Fruit fly (Drosophila melanogaster) whole organism, embryonic: ENCODE results near the gene HIP-R.

ENCODE experiments used
- ATbp ChIP-seq: fragments of 200-800 bp; sonication (Bioruptor generic); optimal IDR thresholded peaks from 2 replicates; lab custom pipeline; 2017; ENCODE audit warnings: missing biosample characterization, mild to moderate bottlenecking, missing genetic modification characterization, missing genetic modification reagents
- B-H1 ChIP-seq: fragments of 200-800 bp; sonication (Bioruptor generic); IDR thresholded peaks from 3 replicates; pipeline ENCODE4 v1.3.6; 2022; ENCODE audit warnings: missing biosample characterization, missing genetic modification characterization
- Bgb ChIP-seq: fragments of 200-800 bp; sonication (Bioruptor generic); IDR thresholded peaks from 2 replicates; pipeline ENCODE4 v1.3.6; 2022; ENCODE audit warnings: missing biosample characterization, missing genetic modification characterization; ENCODE audit not compliant: partially characterized antibody
- CG10462 ChIP-seq: fragments of 200-800 bp; sonication (Bioruptor generic); optimal IDR thresholded peaks from 2 replicates; lab custom pipeline; 2016; ENCODE audit warnings: missing biosample characterization, missing genetic modification characterization
- CG12744 ChIP-seq: fragments of 200-800 bp; sonication (Bioruptor generic); optimal IDR thresholded peaks from 2 replicates; lab custom pipeline; 2016; ENCODE audit warnings: missing biosample characterization, missing genetic modification characterization
- CG13424 ChIP-seq: fragments of 200-800 bp; sonication (Bioruptor generic); optimal IDR thresholded peaks from 2 replicates; lab custom pipeline; 2019; ENCODE audit warnings: missing biosample characterization, mild to moderate bottlenecking, missing genetic modification characterization, moderate library complexity
- CG15601 ChIP-seq: fragments of 200-800 bp; sonication (Bioruptor generic); optimal IDR thresholded peaks from 3 replicates; lab custom pipeline; 2019; ENCODE audit warnings: missing biosample characterization, mild to moderate bottlenecking, missing genetic modification characterization, moderate library complexity
- CG16863 ChIP-seq: fragments of 200-800 bp; sonication (Bioruptor generic); optimal IDR thresholded peaks from 3 replicates; lab custom pipeline; 2016; ENCODE audit warnings: missing biosample characterization, missing genetic modification characterization
- CG18011 ChIP-seq: fragments of 200-800 bp; sonication (Bioruptor generic); optimal IDR thresholded peaks from 2 replicates; lab custom pipeline; 2017; ENCODE audit warnings: missing biosample characterization, missing genetic modification characterization, mild to moderate bottlenecking, moderate library complexity, missing genotype
- CG18764 ChIP-seq: fragments of 200-800 bp; sonication (Bioruptor generic); optimal IDR thresholded peaks from 3 replicates; lab custom pipeline; 2016; ENCODE audit warnings: missing biosample characterization, missing genetic modification characterization
- CG30403 ChIP-seq: fragments of 200-800 bp; sonication (Bioruptor generic); optimal IDR thresholded peaks from 3 replicates; lab custom pipeline; 2016; ENCODE audit warnings: missing biosample characterization, missing genetic modification characterization
- CG3281 ChIP-seq: fragments of 200-800 bp; sonication (Bioruptor generic); optimal IDR thresholded peaks from 3 replicates; lab custom pipeline; 2017; ENCODE audit warnings: missing biosample characterization, mild to moderate bottlenecking, missing genetic modification characterization
- CG3726 ChIP-seq: fragments of 200-800 bp; sonication (Bioruptor generic); IDR thresholded peaks from 3 replicates; pipeline ENCODE4, ENCODE4 v1.3.6; 2022; ENCODE audit warnings: missing biosample characterization, missing genetic modification characterization
- CG3995 ChIP-seq: fragments of 200-800 bp; sonication (Bioruptor generic); optimal IDR thresholded peaks from 3 replicates; lab custom pipeline; 2016; ENCODE audit warnings: missing biosample characterization, missing genetic modification characterization
- CG43689 ChIP-seq: fragments of 200-800 bp; sonication (Bioruptor generic); IDR thresholded peaks from 2 replicates; pipeline ENCODE4 v1.3.6; 2022; ENCODE audit warnings: missing biosample characterization, missing genetic modification characterization
- CG4820 ChIP-seq: fragments of 200-800 bp; sonication (Bioruptor generic); optimal IDR thresholded peaks from 3 replicates; lab custom pipeline; 2016; ENCODE audit warnings: missing biosample characterization, missing genetic modification characterization
- CG5245 ChIP-seq: fragments of 200-800 bp; sonication (Bioruptor generic); optimal IDR thresholded peaks from 3 replicates; lab custom pipeline; 2016; ENCODE audit warnings: missing biosample characterization, missing genetic modification characterization
- CG6175 ChIP-seq: fragments of 200-800 bp; sonication (Bioruptor generic); IDR thresholded peaks from 3 replicates; pipeline ENCODE4 v1.3.6; 2022; ENCODE audit warnings: missing biosample characterization, missing genetic modification characterization
- CG6272 ChIP-seq: fragments of 200-800 bp; sonication (Bioruptor generic); IDR thresholded peaks from 2 replicates; pipeline ENCODE4 v1.3.6; 2022; ENCODE audit warnings: missing biosample characterization, missing genetic modification characterization
- CG6683 ChIP-seq: fragments of 200-800 bp; sonication (Bioruptor generic); optimal IDR thresholded peaks from 2 replicates; lab custom pipeline; 2017; ENCODE audit warnings: missing biosample characterization, mild to moderate bottlenecking, missing genetic modification characterization, missing genetic modification reagents
- CG8281 ChIP-seq: fragments of 200-800 bp; sonication (Bioruptor generic); optimal IDR thresholded peaks from 2 replicates; lab custom pipeline; 2018; ENCODE audit warnings: missing biosample characterization, mild to moderate bottlenecking, missing genetic modification characterization, moderate library complexity
- CG8290 ChIP-seq, 3 experiments: fragments of 200-800 bp; sonication (Bioruptor generic); optimal IDR thresholded peaks; 2 replicates each; lab custom pipeline; 2016 to 2019; ENCODE audit warnings: missing biosample characterization in 3 of 3, missing genetic modification characterization in 3 of 3, mild to moderate bottlenecking in 2 of 3, moderate library complexity in 1 of 3
- CG8478 ChIP-seq: fragments of >200 bp; optimal IDR thresholded peaks from 2 replicates; lab custom pipeline; 2018
- CoRest ChIP-seq: fragments of 200-800 bp; sonication (Bioruptor generic); optimal IDR thresholded peaks from 3 replicates; lab custom pipeline; 2018; ENCODE audit warnings: missing biosample characterization, mild to moderate bottlenecking, missing genetic modification characterization, moderate library complexity
- Dp ChIP-seq: fragments of 200-800 bp; sonication (Bioruptor generic); optimal IDR thresholded peaks from 2 replicates; lab custom pipeline; 2018; ENCODE audit warnings: missing biosample characterization, mild to moderate bottlenecking, missing genetic modification characterization, moderate library complexity
- Dref ChIP-seq: fragments of 200-800 bp; sonication (Bioruptor generic); IDR thresholded peaks from 2 replicates; pipeline ENCODE4 v1.3.6; 2022; ENCODE audit warnings: missing biosample characterization, missing genetic modification characterization
- Ets97D ChIP-seq: fragments of 200-800 bp; sonication (Bioruptor generic); optimal IDR thresholded peaks from 3 replicates; lab custom pipeline; 2016; ENCODE audit warnings: missing biosample characterization, missing genetic modification characterization
- Gug ChIP-seq: fragments of 200-800 bp; sonication (Bioruptor generic); IDR thresholded peaks from 4 replicates; pipeline ENCODE4 v1.3.6; 2022; ENCODE audit warnings: missing biosample characterization, missing genetic modification characterization
- HLH54F ChIP-seq: fragments of 200-800 bp; sonication (Bioruptor generic); optimal IDR thresholded peaks from 3 replicates; lab custom pipeline; 2016; ENCODE audit warnings: missing biosample characterization, missing genetic modification characterization
- HmgD ChIP-seq: fragments of 200-800 bp; sonication (Bioruptor generic); optimal IDR thresholded peaks from 3 replicates; lab custom pipeline; 2016; ENCODE audit warnings: missing biosample characterization, missing genetic modification characterization
- Lhr ChIP-seq: fragments of 200-800 bp; sonication (Bioruptor generic); optimal IDR thresholded peaks from 3 replicates; lab custom pipeline; 2017; ENCODE audit warnings: mild to moderate bottlenecking, missing biosample characterization, missing genetic modification reagents, missing genetic modification characterization
- Myb ChIP-seq: fragments of 200-800 bp; sonication (Bioruptor generic); optimal IDR thresholded peaks from 2 replicates; lab custom pipeline; 2016; ENCODE audit warnings: missing biosample characterization, missing genetic modification characterization
- Nf-YC ChIP-seq: fragments of 200-800 bp; optimal IDR thresholded peaks from 3 replicates; lab custom pipeline; 2019; ENCODE audit warnings: missing biosample characterization, mild to moderate bottlenecking, missing genetic modification characterization, moderate library complexity
- Optix ChIP-seq: fragments of 200-800 bp; sonication (Bioruptor generic); IDR thresholded peaks from 3 replicates; pipeline ENCODE4 v1.3.6; 2022; ENCODE audit warnings: missing biosample characterization, missing genetic modification characterization
- Sox102F ChIP-seq: fragments of 200-800 bp; sonication (Bioruptor generic); optimal IDR thresholded peaks from 2 replicates; lab custom pipeline; 2018; ENCODE audit warnings: missing biosample characterization, mild to moderate bottlenecking, missing genetic modification characterization, moderate library complexity
- abd-A ChIP-seq: fragments of 200-800 bp; sonication (Bioruptor generic); optimal IDR thresholded peaks from 3 replicates; lab custom pipeline; 2019; ENCODE audit warnings: missing biosample characterization, mild to moderate bottlenecking, missing genetic modification characterization, moderate library complexity
- aop ChIP-seq: fragments of 200-800 bp; sonication (Bioruptor generic); IDR thresholded peaks from 2 replicates; pipeline ENCODE4 v1.3.6; 2022; ENCODE audit warnings: missing biosample characterization, missing genetic modification characterization
- chm ChIP-seq: fragments of 200-800 bp; sonication (Bioruptor generic); IDR thresholded peaks from 2 replicates; pipeline ENCODE4 v1.3.6; 2022; ENCODE audit warnings: missing biosample characterization, missing genetic modification characterization
- cwo ChIP-seq: fragments of 200-800 bp; sonication (Bioruptor generic); optimal IDR thresholded peaks from 3 replicates; lab custom pipeline; 2017; ENCODE audit warnings: missing biosample characterization, missing genetic modification characterization, mild to moderate bottlenecking, moderate library complexity, missing genetic modification reagents
- dan ChIP-seq: fragments of 200-800 bp; sonication (Bioruptor generic); IDR thresholded peaks from 2 replicates; pipeline ENCODE4 v1.3.6; 2022; ENCODE audit warnings: missing biosample characterization, missing genetic modification characterization
- emc ChIP-seq: fragments of 200-800 bp; sonication (Bioruptor generic); optimal IDR thresholded peaks from 2 replicates; lab custom pipeline; 2016; ENCODE audit warnings: missing biosample characterization, missing genetic modification characterization
- fd3F ChIP-seq: fragments of 200-800 bp; sonication (Bioruptor generic); optimal IDR thresholded peaks from 2 replicates; lab custom pipeline; 2018; ENCODE audit warnings: missing biosample characterization, mild to moderate bottlenecking, missing genetic modification characterization, moderate library complexity
- fu2 ChIP-seq: fragments of 200-800 bp; sonication (Bioruptor generic); optimal IDR thresholded peaks from 2 replicates; lab custom pipeline; 2016; ENCODE audit warnings: missing biosample characterization, missing genetic modification characterization
- gem ChIP-seq: fragments of 200-800 bp; sonication (Bioruptor generic); optimal IDR thresholded peaks from 2 replicates; lab custom pipeline; 2019; ENCODE audit warnings: missing biosample characterization, mild to moderate bottlenecking, missing genetic modification characterization, moderate library complexity
- ham ChIP-seq: fragments of 200-800 bp; sonication (Bioruptor generic); IDR thresholded peaks from 2 replicates; pipeline ENCODE4 v1.3.6; 2022; ENCODE audit warnings: missing biosample characterization, missing genetic modification characterization
- kay ChIP-seq: fragments of 200-800 bp; sonication (Bioruptor generic); optimal IDR thresholded peaks from 2 replicates; lab custom pipeline; 2016; ENCODE audit warnings: missing biosample characterization, missing genetic modification characterization
- lov ChIP-seq, 2 experiments: fragments of 200-800 bp in 1 of 2; fragments of >200 bp in 1 of 2; sonication (Bioruptor generic) in 1 of 2; IDR thresholded peaks in 1 of 2; optimal IDR thresholded peaks in 1 of 2; 2 replicates in 1 of 2; 3 replicates in 1 of 2; pipeline versions ENCODE4 v1.3.6 to Lab custom; 2017 to 2022; ENCODE audit warnings: missing biosample characterization in 1 of 2, missing genetic modification characterization in 1 of 2
- mirr ChIP-seq: fragments of 200-800 bp; sonication (Bioruptor generic); optimal IDR thresholded peaks from 3 replicates; lab custom pipeline; 2018; ENCODE audit warnings: missing biosample characterization, mild to moderate bottlenecking, missing genetic modification characterization
- onecut ChIP-seq: fragments of 200-800 bp; sonication (Bioruptor generic); IDR thresholded peaks from 2 replicates; pipeline ENCODE4 v1.3.6; 2022; ENCODE audit warnings: missing biosample characterization, missing genetic modification characterization
- salm ChIP-seq: fragments of 200-800 bp; sonication (Bioruptor generic); optimal IDR thresholded peaks from 2 replicates; lab custom pipeline; 2018; ENCODE audit warnings: missing biosample characterization, mild to moderate bottlenecking, missing genetic modification characterization
- scrt ChIP-seq: fragments of 200-800 bp; sonication (Bioruptor generic); optimal IDR thresholded peaks from 2 replicates; lab custom pipeline; 2018; ENCODE audit warnings: missing biosample characterization, mild to moderate bottlenecking, missing genetic modification characterization, moderate library complexity
- zfh2 ChIP-seq: fragments of 200-800 bp; sonication (Bioruptor generic); optimal IDR thresholded peaks from 2 replicates; lab custom pipeline; 2016; ENCODE audit warnings: missing biosample characterization, missing genetic modification characterization

The HIP-R gene

dm6 chrX:3740319-3740718 is 49.5 kb upstream of the HIP-R start (continued):
- peak; percentile 21 for TF ChIP-seq ATbp
- TF ChIP-seq CG12744 (GFP tag; lab: Kevin White, UChicago) = no peak
- TF ChIP-seq Ets97D = no peak
- TF ChIP-seq CG18011 (GFP tag; lab: Kevin White, UChicago) = no peak
- TF ChIP-seq CG13424 (tag; lab: Kevin White, UChicago) = peak; percentile 13
- no peak for TF ChIP-seq CG5245 (GFP tag; lab: Kevin White, UChicago)
- TF ChIP-seq B-H1 (GFP tag; lab: Robert Waterston, UW) = no peak
- TF ChIP-seq scrt = no peak
- TF ChIP-seq fu2 (GFP tag; lab: Kevin White, UChicago) = no peak
- TF ChIP-seq CG6683 (GFP tag; lab: Kevin White, UChicago) = no peak
- peak; percentile 32 for TF ChIP-seq CG3281 (GFP tag; lab: Kevin White, UChicago)
- no peak for TF ChIP-seq fd3F (GFP tag; lab: Kevin White, UChicago)
- TF ChIP-seq CG15601 (tag; lab: Kevin White, UChicago) = no peak
- no peak for TF ChIP-seq lov (optimal IDR thresholded peaks at IDR 0.05; lab: Kevin White, UChicago)
- TF ChIP-seq lov (GFP tag; IDR thresholded peaks at IDR 0.05; lab: Robert Waterston, UW) = no peak
- no peak for TF ChIP-seq CG8290 (GFP tag; optimal IDR thresholded peaks at IDR 0.05; lab: Kevin White, UChicago)
- no peak for TF ChIP-seq CG8290 (tag; optimal IDR thresholded peaks at IDR 0.05; lab: Kevin White, UChicago)
- TF ChIP-seq Optix (GFP tag; lab: Robert Waterston, UW) = no peak
- no peak for TF ChIP-seq CG43689 (GFP tag; lab: Robert Waterston, UW)
- no peak for TF ChIP-seq Bgb (GFP tag; lab: Robert Waterston, UW)
- no peak for TF ChIP-seq chm (GFP tag; lab: Robert Waterston, UW)
- TF ChIP-seq CG18764 (GFP tag; lab: Kevin White, UChicago) = no peak
- no peak for TF ChIP-seq CG30403 (GFP tag; lab: Kevin White, UChicago)
- TF ChIP-seq salm (tag; lab: Kevin White, UChicago) = no peak
- no peak for TF ChIP-seq CG10462 (GFP tag; lab: Kevin White, UChicago)
- no peak for TF ChIP-seq CG6175 (GFP tag; lab: Robert Waterston, UW)
- TF ChIP-seq Lhr = no peak
- TF ChIP-seq abd-A (tag; lab: Kevin White, UChicago) = no peak
- no peak for TF ChIP-seq HmgD (GFP tag; lab: Kevin White, UChicago)
- TF ChIP-seq Dref (GFP tag; lab: Robert Waterston, UW) = no peak
- no peak for TF ChIP-seq CG3726
- TF ChIP-seq CG16863 (GFP tag; lab: Kevin White, UChicago) = peak; percentile 12
- peak; percentile 74 for TF ChIP-seq gem
- peak; percentile 14 for TF ChIP-seq CoRest
- TF ChIP-seq Sox102F (GFP tag; lab: Kevin White, UChicago) = peak; percentile 79
- TF ChIP-seq CG6272 (GFP tag; lab: Robert Waterston, UW) = no peak
- no peak for TF ChIP-seq aop
- no peak for TF ChIP-seq ham
- no peak for TF ChIP-seq CG4820
- no peak for TF ChIP-seq emc (GFP tag; lab: Kevin White, UChicago)
- TF ChIP-seq kay (GFP tag; lab: Kevin White, UChicago) = no peak
- no peak for TF ChIP-seq HLH54F (GFP tag; lab: Kevin White, UChicago)
- no peak for TF ChIP-seq onecut (GFP tag; lab: Robert Waterston, UW)
- TF ChIP-seq Dp (GFP tag; lab: Kevin White, UChicago) = no peak
- no peak for TF ChIP-seq Nf-YC (tag; lab: Kevin White, UChicago)
- no peak for TF ChIP-seq dan (GFP tag; lab: Robert Waterston, UW)
- no peak for TF ChIP-seq cwo (GFP tag; lab: Kevin White, UChicago)
- no peak for TF ChIP-seq Gug (GFP tag; lab: Robert Waterston, UW)
- no peak for TF ChIP-seq CG3995 (GFP tag; lab: Kevin White, UChicago)
- TF ChIP-seq zfh2 = no peak
- no peak for TF ChIP-seq mirr (GFP tag; lab: Kevin White, UChicago)
- no peak for TF ChIP-seq CG8478 (lab: Kevin White, UChicago)
- no peak for TF ChIP-seq CG8281 (tag; lab: Kevin White, UChicago)
- TF ChIP-seq Myb = no peak
